Worm (Caenorhabditis elegans): ENCODE data around the gene T16G12.12.

Gene T16G12.12

DNA sequence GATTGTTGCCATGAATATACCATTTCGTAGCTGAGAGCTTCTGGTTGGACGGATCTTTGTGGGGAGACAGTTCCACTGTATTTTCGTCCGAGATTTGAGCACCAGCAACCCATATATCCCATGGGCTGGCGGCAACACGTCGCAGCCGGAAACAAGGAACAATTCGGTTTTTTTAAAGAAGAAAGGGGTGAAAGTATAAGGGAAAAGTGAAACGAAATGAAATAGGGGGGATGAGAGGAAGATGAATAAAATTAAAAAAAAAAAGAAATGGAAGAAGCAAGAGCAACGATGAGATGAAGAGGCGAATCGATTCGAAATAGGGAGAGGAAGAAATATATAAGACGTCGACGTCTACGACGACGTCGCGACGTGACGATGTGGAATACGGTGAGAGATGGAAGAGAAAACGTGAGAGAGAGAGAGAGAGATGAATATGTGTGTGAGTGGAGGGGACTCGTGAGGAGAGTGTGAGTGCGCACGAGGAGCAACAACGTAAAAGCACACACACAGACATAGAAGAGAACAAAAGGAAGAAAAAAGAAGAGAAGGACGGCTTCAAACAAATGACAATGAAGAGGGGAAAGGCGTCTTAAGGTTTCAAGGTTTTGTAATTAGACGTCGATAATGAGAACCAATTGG lies 36.9 kb upstream of the T16G12.12 start, which contains the start of gene rgs-1 (continued):
- TF ChIP-seq hlh-17 (GFP tag; optimal IDR thresholded peaks at IDR 0.05; ENCODE audit: borderline replicate concordance): no peak

DNA sequence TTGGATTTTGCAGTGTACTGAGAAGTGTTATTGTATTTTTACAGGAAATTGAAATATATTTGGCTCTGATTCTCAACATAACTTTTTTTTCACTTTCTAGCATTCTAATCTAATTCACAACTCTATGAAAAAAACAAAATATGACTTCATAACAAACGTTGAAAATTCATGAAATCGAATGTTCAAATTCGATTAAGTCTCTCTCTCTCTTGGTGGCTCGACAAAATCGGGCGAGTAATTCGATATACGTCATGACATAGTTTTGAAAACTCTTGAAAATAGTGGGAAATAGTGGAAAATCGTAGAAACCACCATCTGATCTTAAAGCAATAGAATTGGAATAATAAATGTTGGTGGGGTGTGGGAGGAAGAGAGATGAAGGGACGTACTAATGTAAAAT lies 35.4 kb upstream of the T16G12.12 start:
- TF ChIP-seq nhr-85 (tag) (no peak), egl-27 (tag; optimal IDR thresholded peaks at IDR 0.05) (no peak), ceh-8 (GFP tag; optimal IDR thresholded peaks at IDR 0.05) (peak; percentile 43), snpc-4 (tag; optimal IDR thresholded peaks at IDR 0.05) (peak; percentile 25), fkh-8 (tag; optimal IDR thresholded peaks at IDR 0.05) (peak; percentile 6), hpl-2 (GFP tag; optimal IDR thresholded peaks at IDR 0.05) (no peak), sox-4 (tag; optimal IDR thresholded peaks at IDR 0.05) (no peak)

ce11 chrIII:10023452-10023851 lies 30.0 kb upstream of the T16G12.12 start, which contains the start of gene ins-21:
Gene ins-21 (plus strand): TSS chrIII:10023752.
- TF ChIP-seq pax-3 (tag; optimal IDR thresholded peaks at IDR 0.05) (no peak), nhr-237 (tag; optimal IDR thresholded peaks at IDR 0.05) (no peak), pqm-1 (tag; optimal IDR thresholded peaks at IDR 0.05) (no peak), elt-3 (tag; optimal IDR thresholded peaks at IDR 0.05) (no peak), ceh-82 (tag; optimal IDR thresholded peaks at IDR 0.05) (no peak), ceh-63 (GFP tag; optimal IDR thresholded peaks at IDR 0.05) (no peak), egl-13 (tag; optimal IDR thresholded peaks at IDR 0.05) (no peak), unc-86 (tag; optimal IDR thresholded peaks at IDR 0.05) (no peak), skn-1 (tag; optimal IDR thresholded peaks at IDR 0.05) (no peak), grh-1 (GFP tag; IDR thresholded peaks at IDR 0.05) (no peak), ama-1 (optimal IDR thresholded peaks at IDR 0.05) (no peak), Y116A8C.19 (tag; optimal IDR thresholded peaks at IDR 0.05; ENCODE audit: borderline replicate concordance) (no peak), fos-1 (tag; optimal IDR thresholded peaks at IDR 0.05) (no peak), dpl-1 (GFP tag; optimal IDR thresholded peaks at IDR 0.05) (no peak), nhr-76 (tag; optimal IDR thresholded peaks at IDR 0.05) (no peak), unc-62 (GFP tag; optimal IDR thresholded peaks at IDR 0.05) (no peak), dsc-1 (tag; optimal IDR thresholded peaks at IDR 0.05) (no peak)

DNA sequence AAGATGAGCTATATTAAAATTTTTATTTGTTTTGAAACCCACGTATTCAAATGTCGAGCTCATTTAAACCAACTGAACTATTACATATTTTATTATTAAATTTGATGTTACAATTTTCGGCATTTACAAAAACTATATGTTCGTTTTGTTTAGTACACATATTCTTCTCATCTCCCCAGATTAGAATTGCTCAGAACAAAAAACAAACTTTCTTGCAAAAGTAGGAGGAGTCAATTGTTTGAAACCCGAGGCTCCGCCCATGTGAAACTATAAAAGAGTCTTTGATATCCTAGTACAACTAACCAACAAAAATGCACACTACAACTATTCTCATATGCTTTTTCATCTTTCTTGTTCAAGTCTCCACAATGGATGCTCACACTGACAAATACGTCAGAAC lies 27.4 kb upstream of the T16G12.12 start, which contains the start of gene ins-22:
ins-22 (plus strand) TSS at position 301 of the 400 bp plus-strand sequence.
- TF ChIP-seq irx-1 (tag; optimal IDR thresholded peaks at IDR 0.05): no peak
- no peak for TF ChIP-seq ztf-4 (tag; optimal IDR thresholded peaks at IDR 0.05)
- no peak for TF ChIP-seq egl-13 (tag; optimal IDR thresholded peaks at IDR 0.05)
- TF ChIP-seq nhr-20 (tag; optimal IDR thresholded peaks at IDR 0.05): no peak
- TF ChIP-seq unc-86 (tag; optimal IDR thresholded peaks at IDR 0.05): no peak
- no peak for TF ChIP-seq mef-2 (tag; optimal IDR thresholded peaks at IDR 0.05)
- TF ChIP-seq dpl-1 (GFP tag; optimal IDR thresholded peaks at IDR 0.05): no peak
- TF ChIP-seq sox-4 (tag; optimal IDR thresholded peaks at IDR 0.05): no peak
- no peak for TF ChIP-seq egl-27 (tag; optimal IDR thresholded peaks at IDR 0.05)
- TF ChIP-seq isw-1 (GFP tag; IDR thresholded peaks at IDR 0.05): no peak
- TF ChIP-seq nhr-85 (tag): no peak
- TF ChIP-seq fkh-10 (GFP tag; optimal IDR thresholded peaks at IDR 0.05): no peak
- no peak for TF ChIP-seq nhr-12 (tag; optimal IDR thresholded peaks at IDR 0.05)
- no peak for TF ChIP-seq nhr-237 (tag; optimal IDR thresholded peaks at IDR 0.05)
- no peak for TF ChIP-seq ets-5 (GFP tag; IDR thresholded peaks at IDR 0.05)
- no peak for TF ChIP-seq rnt-1 (tag; optimal IDR thresholded peaks at IDR 0.05)
- TF ChIP-seq hlh-4 (tag; optimal IDR thresholded peaks at IDR 0.05): no peak
- TF ChIP-seq pag-3 (tag; optimal IDR thresholded peaks at IDR 0.05; ENCODE audit: borderline replicate concordance, insufficient read depth): no peak

Measured in whole organism, L1 larva.